Worm (Caenorhabditis elegans): ENCODE results near the gene fbxc-22.
"Not testable (repeated sequence)": the region's sequence is repeated elsewhere in the genome, so short reads cannot be mapped to it uniquely, and the experiment has no call there.

Gene fbxc-22

ce11 chrII:1666025-1666424 lies 24.9 kb downstream of the fbxc-22 start, which contains the start of gene srlf-29:
Gene srlf-29, plus strand, starts transcription at chrII:1666325.
- TF ChIP-seq ceh-82 (tag; optimal IDR thresholded peaks at IDR 0.05): no peak
- TF ChIP-seq hlh-17 (GFP tag; optimal IDR thresholded peaks at IDR 0.05; ENCODE audit: borderline replicate concordance): no peak
- TF ChIP-seq blmp-1 (tag; optimal IDR thresholded peaks at IDR 0.05): no peak
- no peak for TF ChIP-seq nhr-77 (tag; optimal IDR thresholded peaks at IDR 0.05)
- no peak for TF ChIP-seq unc-130 (tag; optimal IDR thresholded peaks at IDR 0.05)
- TF ChIP-seq zip-4 (GFP tag; optimal IDR thresholded peaks at IDR 0.05): no peak
- TF ChIP-seq aly-2 (tag; optimal IDR thresholded peaks at IDR 0.05): no peak
- TF ChIP-seq nhr-71 (tag; optimal IDR thresholded peaks at IDR 0.05): no peak
- no peak for TF ChIP-seq nhr-84 (tag; optimal IDR thresholded peaks at IDR 0.05)
- no peak for TF ChIP-seq lin-13 (GFP tag; optimal IDR thresholded peaks at IDR 0.05)
- TF ChIP-seq nhr-20 (tag; optimal IDR thresholded peaks at IDR 0.05): no peak
- no peak for TF ChIP-seq tbx-2 (tag; optimal IDR thresholded peaks at IDR 0.05)

ce11 chrII:1663516-1663915 lies 27.4 kb downstream of the fbxc-22 start, which contains the start of gene duxl-1:
Gene duxl-1, plus strand, starts transcription at chrII:1663699.
- TF ChIP-seq sox-4 (tag; optimal IDR thresholded peaks at IDR 0.05) (no peak), nhr-71 (tag; optimal IDR thresholded peaks at IDR 0.05) (no peak), lir-3 (tag; optimal IDR thresholded peaks at IDR 0.05; ENCODE audit: poor library complexity) (no peak), lin-14 (GFP tag; optimal IDR thresholded peaks at IDR 0.05) (peak; percentile 63), efl-1 (optimal IDR thresholded peaks at IDR 0.05) (peak in 1 of 2 experiments; percentile 37), efl-1 (GFP tag; optimal IDR thresholded peaks at IDR 0.05 in 1 of 2) (peak in 1 of 2 experiments; percentile 2), mep-1 (tag; optimal IDR thresholded peaks at IDR 0.05) (peak; percentile 18), mdl-1 (tag; optimal IDR thresholded peaks at IDR 0.05) (peak in 1 of 2 experiments; percentile 12), elt-2 (tag; optimal IDR thresholded peaks at IDR 0.05) (peak; percentile 3), nhr-20 (tag; optimal IDR thresholded peaks at IDR 0.05) (peak; percentile 13), dpl-1 (GFP tag; optimal IDR thresholded peaks at IDR 0.05) (peak in 2 of 3 experiments; percentile 7 to 15), nhr-90 (tag; optimal IDR thresholded peaks at IDR 0.05; ENCODE audit: poor library complexity) (peak; percentile 21), nhr-85 (tag) (peak; percentile 7), swsn-7 (tag; optimal IDR thresholded peaks at IDR 0.05) (no peak), ceh-82 (tag; optimal IDR thresholded peaks at IDR 0.05) (peak in 1 of 3 experiments; percentile 9), rnt-1 (tag; optimal IDR thresholded peaks at IDR 0.05) (peak; percentile 24), lsy-2 (tag; optimal IDR thresholded peaks at IDR 0.05) (peak in 1 of 2 experiments; percentile 38), lin-35 (GFP tag; optimal IDR thresholded peaks at IDR 0.05) (peak in 1 of 2 experiments; percentile 44)

ce11 chrII:1662881-1663280 lies 28.0 kb downstream of the fbxc-22 start, which contains the start of gene ZC204.14:
Gene ZC204.14, minus strand, starts transcription at chrII:1662949.
- TF ChIP-seq egl-27 (tag; optimal IDR thresholded peaks at IDR 0.05) (no peak), lsy-2 (tag; optimal IDR thresholded peaks at IDR 0.05) (peak in 1 of 2 experiments; percentile 46)

ce11 chrII:1661300-1661838 lies 29.5 kb downstream of the fbxc-22 start:
- peak; percentile 54 for TF ChIP-seq ceh-88 (GFP tag; IDR thresholded peaks at IDR 0.05)
- peak; percentile 41 for TF ChIP-seq nhr-19 (GFP tag; conservative IDR thresholded peaks at IDR 0.05)
- peak in 1 of 2 experiments; percentile 55 for TF ChIP-seq lsy-2 (tag; optimal IDR thresholded peaks at IDR 0.05)
- peak in 1 of 2 experiments; percentile 9 for TF ChIP-seq efl-1 (optimal IDR thresholded peaks at IDR 0.05)
- TF ChIP-seq efl-1 (GFP tag; optimal IDR thresholded peaks at IDR 0.05 in 1 of 2): not testable (repeated sequence)

ce11 chrII:1660888-1661287 lies 30.0 kb downstream of the fbxc-22 start, which contains the start of gene ZC204.13:
Gene ZC204.13, minus strand, starts transcription at chrII:1660988.
- TF ChIP-seq egl-13 (tag; optimal IDR thresholded peaks at IDR 0.05); nhr-47 (tag; optimal IDR thresholded peaks at IDR 0.05); isw-1 (GFP tag; IDR thresholded peaks at IDR 0.05): not testable (repeated sequence)

Data from whole organism, L1 larva.